Worm (Caenorhabditis elegans) whole organism, early embryonic: Measurements from ENCODE around the gene F28H6.4.

Experiments used
- B0310.2 ChIP-seq: sonication (generic microtip); optimal IDR thresholded peaks from 2 replicates; lab custom pipeline; 2016; ENCODE audit warnings: mild to moderate bottlenecking, missing genetic modification characterization, missing compliant biosample characterization
- F13C5.2 ChIP-seq: sonication (generic microtip); optimal IDR thresholded peaks from 2 replicates; lab custom pipeline; 2017; ENCODE audit warnings: mild to moderate bottlenecking, missing genetic modification characterization, inconsistent platforms, missing compliant biosample characterization
- aly-1 ChIP-seq: sonication (generic microtip); optimal IDR thresholded peaks from 2 replicates; lab custom pipeline; 2016; ENCODE audit warnings: missing genetic modification characterization, missing compliant biosample characterization
- ama-1 ChIP-seq: fragments of 150-350 bp; optimal IDR thresholded peaks from 2 replicates; lab custom pipeline; 2014
- ceh-13 ChIP-seq: fragments of 200-800 bp; sonication (Bioruptor generic); optimal IDR thresholded peaks from 2 replicates; lab custom pipeline; 2018; ENCODE audit warnings: mild to moderate bottlenecking, missing genetic modification characterization, missing compliant biosample characterization
- flt-1 ChIP-seq: fragments of 200-800 bp; sonication (Bioruptor generic); IDR thresholded peaks from 2 replicates; pipeline ENCODE4 v1.3.6; 2022; ENCODE audit warnings: missing genetic modification characterization, missing compliant biosample characterization
- hmbx-1 ChIP-seq: sonication (generic microtip); optimal IDR thresholded peaks from 2 replicates; lab custom pipeline; 2016; ENCODE audit warnings: mild to moderate bottlenecking, missing genetic modification characterization, missing compliant biosample characterization
- hnd-1 ChIP-seq: sonication (generic microtip); optimal IDR thresholded peaks from 2 replicates; lab custom pipeline; 2016; ENCODE audit warnings: missing genetic modification characterization, missing compliant biosample characterization
- pes-1 ChIP-seq: fragments of 200-800 bp; sonication (Bioruptor generic); IDR thresholded peaks from 2 replicates; pipeline ENCODE4 v1.3.6; 2022; ENCODE audit warnings: missing genetic modification reagents, missing genetic modification characterization, missing compliant biosample characterization
- tbx-11 ChIP-seq: fragments of 200-800 bp; sonication (Bioruptor generic); IDR thresholded peaks from 2 replicates; pipeline ENCODE4 v1.3.6; 2022; ENCODE audit warnings: missing genetic modification characterization, missing compliant biosample characterization

DNA sequence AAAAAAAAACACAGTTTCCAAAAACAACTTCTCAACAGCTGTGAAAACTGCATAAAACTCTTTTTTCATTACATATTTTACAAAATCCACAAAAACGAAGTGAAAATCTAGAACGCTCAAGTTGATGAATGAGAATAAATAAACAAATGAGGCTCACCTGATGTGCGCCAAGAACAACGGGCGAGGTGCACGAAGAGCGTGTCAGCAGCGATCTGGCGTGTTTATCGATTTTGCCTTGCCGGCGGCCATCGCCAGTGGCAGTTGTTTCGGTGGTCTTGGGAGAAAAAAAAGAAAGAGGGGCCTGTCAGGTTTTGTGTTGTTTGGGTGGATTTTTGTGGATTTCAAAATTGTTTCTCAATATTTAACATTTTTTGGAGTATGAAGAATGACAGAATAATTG, 46.2 kb downstream of the F28H6.4 start, which contains the start of gene idhb-1:
- TF ChIP-seq ama-1 (lab: Kevin White, UChicago), result no peak
- 0 out of 2 replicates have a peak, but pooled peaks have one; percentile 31 for TF ChIP-seq flt-1
- no peak for TF ChIP-seq aly-1 (tag; lab: Kevin White, UChicago)
- no peak for TF ChIP-seq tbx-11
- TF ChIP-seq hnd-1 (tag; lab: Kevin White, UChicago), result no peak
- TF ChIP-seq ceh-13 (GFP tag; lab: Kevin White, UChicago), result no peak
- TF ChIP-seq B0310.2 (tag; lab: Kevin White, UChicago), result no peak
- TF ChIP-seq F13C5.2 (tag; lab: Kevin White, UChicago), result peak; percentile 20
- no peak for TF ChIP-seq pes-1 (GFP tag; lab: Robert Waterston, UW)
- no peak for TF ChIP-seq hmbx-1 (tag; lab: Kevin White, UChicago)
